Worm (Caenorhabditis elegans) whole organism, L1 larva: ENCODE results near the gene gly-14.
A peak's percentile ranks its signal among the peaks of the same experiment; 100 is the strongest.

Experiments used
- C04F5.9 ChIP-seq: sonication (generic microtip); optimal IDR thresholded peaks from 2 replicates; lab custom pipeline; 2016; ENCODE audit warnings: missing genetic modification characterization, missing compliant biosample characterization
- C34B4.2 ChIP-seq: sonication (generic microtip); optimal IDR thresholded peaks from 2 replicates; lab custom pipeline; 2017; ENCODE audit warnings: mild to moderate bottlenecking, missing genetic modification characterization, missing compliant biosample characterization
- Y116A8C.19 ChIP-seq: sonication (generic microtip); optimal IDR thresholded peaks from 2 replicates; lab custom pipeline; 2016; ENCODE audit warnings: missing compliant biosample characterization, missing genetic modification characterization, borderline replicate concordance
- ama-1 ChIP-seq: fragments of 150-350 bp; optimal IDR thresholded peaks from 2 replicates; lab custom pipeline; 2014
- blmp-1 ChIP-seq: fragments of 150-350 bp; optimal IDR thresholded peaks from 2 replicates; lab custom pipeline; 2014; ENCODE audit warnings: missing biosample characterization, missing genetic modification characterization
- ceh-8 ChIP-seq: fragments of 200-800 bp; sonication (Bioruptor generic); optimal IDR thresholded peaks from 2 replicates; lab custom pipeline; 2018; ENCODE audit warnings: mild to moderate bottlenecking, missing genetic modification characterization, moderate library complexity, missing compliant biosample characterization
- ceh-82 ChIP-seq, 3 experiments: fragments of 150-350 bp in 1 of 3; sonication (generic microtip) in 2 of 3; optimal IDR thresholded peaks; 2 replicates each; lab custom pipeline; 2014 to 2017; ENCODE audit warnings: missing biosample characterization in 3 of 3, missing genetic modification characterization in 3 of 3
- ceh-90 ChIP-seq: sonication (generic microtip); optimal IDR thresholded peaks from 2 replicates; lab custom pipeline; 2016; ENCODE audit warnings: missing genetic modification characterization, missing compliant biosample characterization
- dpl-1 ChIP-seq, 3 experiments: fragments of 150-350 bp in 2 of 3; sonication (generic microtip) in 1 of 3; optimal IDR thresholded peaks; 2 replicates each; lab custom pipeline; 2014 to 2017; ENCODE audit warnings: missing biosample characterization in 3 of 3, missing genetic modification characterization in 3 of 3, missing genetic modification reagents in 3 of 3
- efl-1 ChIP-seq, 4 experiments: fragments of 150-350 bp; optimal IDR thresholded peaks in 3 of 4; peaks in 1 of 4; 1 replicate in 1 of 4; 2 replicates in 3 of 4; lab custom pipeline; 2014; ENCODE audit warnings: missing biosample characterization in 2 of 4, missing genetic modification characterization in 2 of 4, missing genetic modification reagents in 2 of 4
- efl-3 ChIP-seq: fragments of 200-800 bp; sonication (Bioruptor generic); optimal IDR thresholded peaks from 2 replicates; lab custom pipeline; 2018; ENCODE audit warnings: mild to moderate bottlenecking, missing genetic modification characterization, missing compliant biosample characterization
- egl-27 ChIP-seq, 2 experiments: fragments of 150-350 bp in 1 of 2; sonication (generic microtip); optimal IDR thresholded peaks; 3 replicates each; lab custom pipeline; 2017 to 2018; ENCODE audit warnings: missing biosample characterization in 2 of 2, missing genetic modification characterization in 2 of 2, missing genetic modification reagents in 2 of 2
- elt-3 ChIP-seq, 6 experiments: fragments of 150-350 bp in 1 of 6; sonication (generic microtip); optimal IDR thresholded peaks; 2 replicates each; lab custom pipeline; 2017 to 2018; ENCODE audit warnings: missing biosample characterization in 6 of 6, missing genetic modification characterization in 6 of 6, inconsistent platforms in 1 of 6
- ets-5 ChIP-seq: fragments of 200-800 bp; sonication (Bioruptor generic); IDR thresholded peaks from 2 replicates; pipeline ENCODE4 v1.3.6; 2022; ENCODE audit warnings: missing genetic modification characterization, missing compliant biosample characterization
- fos-1 ChIP-seq: fragments of 150-350 bp; optimal IDR thresholded peaks from 2 replicates; lab custom pipeline; 2014; ENCODE audit warnings: missing biosample characterization, missing genetic modification characterization
- hlh-17 ChIP-seq: fragments of 200-800 bp; sonication (Bioruptor generic); optimal IDR thresholded peaks from 2 replicates; lab custom pipeline; 2018; ENCODE audit warnings: missing genetic modification characterization, mild to moderate bottlenecking, missing compliant biosample characterization, moderate library complexity, borderline replicate concordance
- hlh-4 ChIP-seq: sonication (generic microtip); optimal IDR thresholded peaks from 2 replicates; lab custom pipeline; 2016; ENCODE audit warnings: mild to moderate bottlenecking, missing genetic modification characterization, missing compliant biosample characterization
- isw-1 ChIP-seq: fragments of 200-800 bp; sonication (Bioruptor generic); IDR thresholded peaks from 2 replicates; pipeline ENCODE4 v1.3.6; 2022; ENCODE audit warnings: missing genetic modification characterization, missing compliant biosample characterization
- jun-1 ChIP-seq: fragments of 150-350 bp; optimal IDR thresholded peaks from 2 replicates; lab custom pipeline; 2014; ENCODE audit warnings: missing biosample characterization, missing genetic modification reagents, missing genetic modification characterization
- lin-35 ChIP-seq, 2 experiments: fragments of 150-350 bp; optimal IDR thresholded peaks; 2 replicates each; lab custom pipeline; 2014; ENCODE audit warnings: missing biosample characterization in 2 of 2, missing genetic modification characterization in 2 of 2, missing genetic modification reagents in 2 of 2
- lin-39 ChIP-seq: fragments of 150-350 bp; optimal IDR thresholded peaks from 2 replicates; lab custom pipeline; 2014; ENCODE audit warnings: missing biosample characterization, missing genetic modification reagents, missing genetic modification characterization
- mab-9 ChIP-seq: fragments of 200-800 bp; sonication (Bioruptor generic); IDR thresholded peaks from 2 replicates; pipeline ENCODE4 v1.3.6; 2022; ENCODE audit warnings: missing genetic modification reagents, missing genetic modification characterization, missing compliant biosample characterization
- mef-2 ChIP-seq: fragments of 150-350 bp; optimal IDR thresholded peaks from 2 replicates; lab custom pipeline; 2014; ENCODE audit warnings: missing biosample characterization, missing genetic modification characterization
- nhr-12 ChIP-seq: sonication (generic microtip); optimal IDR thresholded peaks from 2 replicates; lab custom pipeline; 2017; ENCODE audit warnings: missing biosample characterization, missing genetic modification characterization
- nhr-84 ChIP-seq: sonication (generic microtip); optimal IDR thresholded peaks from 2 replicates; lab custom pipeline; 2017; ENCODE audit warnings: missing biosample characterization, missing genetic modification characterization
- nhr-85 ChIP-seq: sonication (generic microtip); peaks from one replicate; lab custom pipeline; 2016; ENCODE audit warnings: missing genetic modification characterization, inconsistent platforms, missing compliant biosample characterization
- pqm-1 ChIP-seq: sonication (generic microtip); optimal IDR thresholded peaks from 3 replicates; lab custom pipeline; 2017; ENCODE audit warnings: missing biosample characterization, missing genetic modification characterization
- skn-1 ChIP-seq: fragments of 150-350 bp; optimal IDR thresholded peaks from 2 replicates; lab custom pipeline; 2014; ENCODE audit warnings: missing biosample characterization, missing genetic modification characterization
- snpc-4 ChIP-seq: fragments of 150-350 bp; optimal IDR thresholded peaks from 2 replicates; lab custom pipeline; 2014; ENCODE audit warnings: missing biosample characterization, missing genetic modification characterization
- snu-23 ChIP-seq: sonication (generic microtip); optimal IDR thresholded peaks from 2 replicates; lab custom pipeline; 2016; ENCODE audit warnings: missing genetic modification characterization, missing compliant biosample characterization
- sox-4 ChIP-seq: sonication (generic microtip); optimal IDR thresholded peaks from 2 replicates; lab custom pipeline; 2016; ENCODE audit warnings: missing genetic modification characterization, missing compliant biosample characterization
- sup-37 ChIP-seq: fragments of 200-800 bp; sonication (Bioruptor generic); optimal IDR thresholded peaks from 2 replicates; lab custom pipeline; 2018; ENCODE audit warnings: mild to moderate bottlenecking, missing genetic modification characterization, missing compliant biosample characterization
- swsn-7 ChIP-seq: sonication (generic microtip); optimal IDR thresholded peaks from 2 replicates; lab custom pipeline; 2016; ENCODE audit warnings: missing genetic modification characterization, missing compliant biosample characterization
- tlp-1 ChIP-seq: fragments of 150-350 bp; optimal IDR thresholded peaks from 2 replicates; lab custom pipeline; 2014; ENCODE audit warnings: missing biosample characterization, missing genetic modification characterization
- unc-30 ChIP-seq: sonication (generic microtip); optimal IDR thresholded peaks from 2 replicates; lab custom pipeline; 2017; ENCODE audit warnings: missing biosample characterization, missing genetic modification characterization
- unc-86 ChIP-seq: sonication (generic microtip); optimal IDR thresholded peaks from 2 replicates; lab custom pipeline; 2016; ENCODE audit warnings: missing genetic modification characterization, missing compliant biosample characterization

The gly-14 gene

DNA sequence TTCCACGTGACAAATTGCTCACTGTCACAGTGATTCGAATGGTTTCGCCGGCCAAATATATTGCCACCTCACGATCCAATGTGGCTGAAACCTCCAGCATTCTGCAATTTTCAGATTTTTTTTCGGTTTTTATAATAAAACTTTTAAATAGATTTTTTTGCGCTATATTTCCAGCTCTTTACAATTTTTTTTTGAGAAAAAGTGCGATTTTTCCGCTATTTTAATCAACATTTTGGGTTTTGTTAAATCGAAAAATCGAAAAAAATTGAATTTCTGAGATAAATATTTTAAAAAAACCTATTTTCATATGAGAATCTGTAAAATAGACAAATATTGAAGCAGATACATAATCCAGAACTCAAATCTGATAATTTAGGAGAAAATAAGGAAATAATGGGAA is 5.9 kb upstream of the gly-14 start, which contains the start of gene M01F1.9:
TSS of gene M01F1.9 (minus strand) at position 101 of the 400 bp plus-strand sequence.
- TF ChIP-seq snu-23 (GFP tag; lab: Kevin White, UChicago) = no peak
- TF ChIP-seq efl-1 (optimal IDR thresholded peaks at IDR 0.05; lab: Kevin White, UChicago) = no peak
- TF ChIP-seq efl-1 (GFP tag; optimal IDR thresholded peaks at IDR 0.05 in 1 of 2; lab: Kevin White, UChicago) = peak in 1 of 2 experiments; percentile 54

DNA sequence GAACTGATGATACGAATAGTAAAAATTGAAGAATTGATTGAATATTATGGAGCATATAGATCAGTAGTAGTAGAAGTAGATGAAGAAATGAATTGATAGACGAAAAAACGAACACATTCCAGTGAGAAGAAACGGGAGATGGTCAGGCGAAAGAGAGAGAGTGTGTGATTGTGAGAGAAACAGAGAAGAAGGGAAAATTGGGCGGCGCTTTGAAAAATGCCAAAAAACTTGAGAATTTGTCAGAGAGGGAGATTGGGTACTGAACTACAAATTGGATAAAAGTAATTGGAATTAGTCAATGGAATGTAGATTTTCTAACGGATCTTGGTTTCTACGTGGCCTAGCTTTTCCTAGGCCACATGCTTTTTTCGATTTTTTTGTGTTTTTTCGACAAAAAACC is 4.8 kb downstream of the gly-14 start, which contains the start of gene C34C12.7:
TSS of gene C34C12.7 (minus strand) at position 118 of the 400 bp plus-strand sequence.
- TF ChIP-seq dpl-1 (GFP tag; optimal IDR thresholded peaks at IDR 0.05; lab: Kevin White, UChicago) (peak in 1 of 3 experiments; percentile 10), efl-3 (GFP tag; lab: Kevin White, UChicago) (no peak), lin-39 (no peak), C04F5.9 (tag; lab: Kevin White, UChicago) (no peak), sox-4 (tag; lab: Kevin White, UChicago) (no peak), efl-1 (optimal IDR thresholded peaks at IDR 0.05; lab: Kevin White, UChicago) (no peak), efl-1 (GFP tag; optimal IDR thresholded peaks at IDR 0.05 in 1 of 2; lab: Kevin White, UChicago) (peak; percentile 50 to 91), tlp-1 (tag; lab: Kevin White, UChicago) (no peak), lin-35 (GFP tag; optimal IDR thresholded peaks at IDR 0.05; lab: Kevin White, UChicago) (peak in 1 of 2 experiments; percentile 35), ceh-82 (tag; optimal IDR thresholded peaks at IDR 0.05; lab: Kevin White, UChicago) (no peak)

DNA sequence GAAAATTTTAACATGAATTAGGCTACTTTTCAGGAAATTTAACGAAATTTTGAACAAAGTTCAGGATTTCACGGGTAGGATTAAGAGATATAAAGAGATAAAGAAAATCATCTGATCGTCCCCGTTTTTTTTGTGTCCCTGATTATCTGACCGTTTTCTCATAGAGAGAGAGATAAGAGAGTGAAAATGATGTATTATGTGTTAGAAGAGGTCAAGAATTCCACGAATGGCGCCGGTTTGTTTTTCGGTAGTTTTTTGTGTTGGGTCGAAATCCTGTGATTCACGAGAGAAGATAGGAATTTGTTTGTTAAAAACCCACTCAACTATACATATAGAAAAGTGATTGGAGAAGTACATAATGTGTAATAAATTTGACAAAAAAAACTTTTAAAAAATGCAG is 5.9 kb downstream of the gly-14 start:
- TF ChIP-seq mab-9 (no peak), blmp-1 (peak; percentile 92), ama-1 (lab: Kevin White, UChicago) (no peak), elt-3 (tag; optimal IDR thresholded peaks at IDR 0.05; lab: Kevin White, UChicago) (peak in 1 of 6 experiments; percentile 62), jun-1 (tag; lab: Kevin White, UChicago) (no peak)

DNA sequence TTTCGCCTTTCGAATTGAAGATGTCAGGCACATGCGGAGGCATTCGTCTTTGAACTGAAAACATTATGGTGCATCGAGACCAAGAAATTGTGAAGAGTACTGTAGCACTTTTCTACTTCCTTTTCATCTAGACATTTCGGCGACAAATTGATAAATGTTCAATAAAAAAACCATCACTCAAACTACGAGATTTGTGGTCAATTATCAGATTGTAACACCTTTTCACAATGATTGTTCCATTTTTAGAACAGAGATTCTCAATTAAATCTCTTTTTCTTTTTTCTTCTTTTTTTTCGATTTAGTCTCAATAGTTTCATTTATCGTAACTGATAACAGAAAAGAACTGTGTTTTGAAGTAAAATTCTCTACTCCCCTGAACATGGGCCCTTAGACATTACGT is 7.0 kb downstream of the gly-14 start:
- TF ChIP-seq nhr-12 (tag; lab: Kevin White, UChicago) (no peak), nhr-84 (tag; lab: Kevin White, UChicago) (no peak), tlp-1 (tag; lab: Kevin White, UChicago) (no peak), unc-86 (no peak), swsn-7 (no peak), pqm-1 (tag; lab: Kevin White, UChicago) (no peak), sup-37 (GFP tag; lab: Kevin White, UChicago) (no peak), Y116A8C.19 (tag; lab: Kevin White, UChicago) (no peak), efl-1 (optimal IDR thresholded peaks at IDR 0.05; lab: Kevin White, UChicago) (no peak), efl-1 (GFP tag; optimal IDR thresholded peaks at IDR 0.05 in 1 of 2; lab: Kevin White, UChicago) (no peak), C34B4.2 (tag; lab: Kevin White, UChicago) (no peak), hlh-17 (GFP tag; lab: Kevin White, UChicago) (no peak), fos-1 (tag; lab: Kevin White, UChicago) (no peak), ceh-8 (GFP tag; lab: Kevin White, UChicago) (no peak), egl-27 (tag; optimal IDR thresholded peaks at IDR 0.05; lab: Kevin White, UChicago) (no peak), ets-5 (no peak), mef-2 (tag; lab: Kevin White, UChicago) (no peak), efl-3 (GFP tag; lab: Kevin White, UChicago) (no peak), nhr-85 (tag; lab: Kevin White, UChicago) (no peak)

DNA sequence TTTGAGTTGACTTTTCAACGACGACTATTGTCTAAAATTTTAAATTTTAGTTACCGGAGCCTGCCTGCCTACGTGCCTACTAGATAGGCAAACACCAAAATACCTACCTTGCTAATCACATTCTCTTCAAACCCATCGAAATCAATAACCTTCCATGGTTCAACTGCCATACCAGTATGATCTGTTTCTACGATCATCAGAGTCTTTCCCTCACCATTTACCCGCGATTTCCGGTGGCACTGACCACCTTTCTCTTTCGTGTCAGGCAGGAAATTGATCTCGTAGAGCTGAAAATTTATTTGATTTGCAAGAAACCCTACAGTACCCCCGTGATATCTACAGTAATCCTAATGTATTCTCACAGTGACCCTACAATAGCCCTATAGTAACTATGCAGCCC is 8.0 kb downstream of the gly-14 start:
- TF ChIP-seq nhr-85 (tag; lab: Kevin White, UChicago) (peak; percentile 61), mef-2 (tag; lab: Kevin White, UChicago) (no peak), ceh-90 (tag; lab: Kevin White, UChicago) (no peak), snpc-4 (no peak), sup-37 (GFP tag; lab: Kevin White, UChicago) (no peak), nhr-12 (tag; lab: Kevin White, UChicago) (no peak), skn-1 (tag; lab: Kevin White, UChicago) (no peak), isw-1 (GFP tag; lab: Robert Waterston, UW) (no peak), unc-30 (tag; lab: Kevin White, UChicago) (no peak), efl-1 (optimal IDR thresholded peaks at IDR 0.05; lab: Kevin White, UChicago) (no peak), efl-1 (GFP tag; optimal IDR thresholded peaks at IDR 0.05 in 1 of 2; lab: Kevin White, UChicago) (peak in 1 of 2 experiments; percentile 2), hlh-4 (tag; lab: Kevin White, UChicago) (no peak)
